Fruit fly (Drosophila melanogaster) whole organism, embryonic: Measurements from ENCODE around the gene CG8837.
A peak's percentile ranks its signal among the peaks of the same experiment; 100 is the strongest.

Experiments
- Adf1 ChIP-seq: fragments of 200-800 bp; sonication (Bioruptor generic); IDR thresholded peaks from 2 replicates; pipeline ENCODE4 v1.3.6; 2022; ENCODE audit warnings: missing biosample characterization, missing genetic modification characterization
- CG11456 ChIP-seq: fragments of 200-800 bp; sonication (Bioruptor generic); IDR thresholded peaks from 3 replicates; pipeline ENCODE4 v1.3.6; 2022; ENCODE audit warnings: missing biosample characterization, missing genetic modification characterization
- CG12219 ChIP-seq: fragments of 200-800 bp; sonication (Bioruptor generic); optimal IDR thresholded peaks from 3 replicates; lab custom pipeline; 2018; ENCODE audit warnings: missing biosample characterization, mild to moderate bottlenecking, missing genetic modification characterization
- CG12391 ChIP-seq: fragments of 200-800 bp; sonication (Bioruptor generic); optimal IDR thresholded peaks from 3 replicates; lab custom pipeline; 2018; ENCODE audit warnings: missing biosample characterization, mild to moderate bottlenecking, missing genetic modification characterization, moderate library complexity
- CG1792 ChIP-seq: fragments of 200-800 bp; sonication (Bioruptor generic); optimal IDR thresholded peaks from 2 replicates; lab custom pipeline; 2016; ENCODE audit warnings: missing biosample characterization, missing genetic modification characterization
- CG18011 ChIP-seq: fragments of 200-800 bp; sonication (Bioruptor generic); optimal IDR thresholded peaks from 2 replicates; lab custom pipeline; 2017; ENCODE audit warnings: missing biosample characterization, missing genetic modification characterization, mild to moderate bottlenecking, moderate library complexity, missing genotype
- CG2678 ChIP-seq: fragments of 200-800 bp; sonication (Bioruptor generic); optimal IDR thresholded peaks from 3 replicates; lab custom pipeline; 2019; ENCODE audit warnings: missing biosample characterization, mild to moderate bottlenecking, missing genetic modification characterization, moderate library complexity
- CG2712 ChIP-seq: fragments of 200-800 bp; optimal IDR thresholded peaks from 3 replicates; lab custom pipeline; 2019; ENCODE audit warnings: missing biosample characterization, mild to moderate bottlenecking, missing genetic modification characterization, moderate library complexity
- CG2889 ChIP-seq: fragments of 200-800 bp; sonication (Bioruptor generic); IDR thresholded peaks from 3 replicates; pipeline ENCODE4 v1.3.6; 2022; ENCODE audit warnings: missing biosample characterization, missing genetic modification characterization
- CG30403 ChIP-seq: fragments of 200-800 bp; sonication (Bioruptor generic); optimal IDR thresholded peaks from 3 replicates; lab custom pipeline; 2016; ENCODE audit warnings: missing biosample characterization, missing genetic modification characterization
- CG34376 ChIP-seq: fragments of 200-800 bp; sonication (Bioruptor generic); optimal IDR thresholded peaks from 2 replicates; lab custom pipeline; 2018; ENCODE audit warnings: missing biosample characterization, mild to moderate bottlenecking, missing genetic modification characterization
- CG3847 ChIP-seq: fragments of 200-800 bp; sonication (Bioruptor generic); IDR thresholded peaks from 2 replicates; pipeline ENCODE4 v1.3.6; 2022; ENCODE audit warnings: missing biosample characterization, missing genetic modification characterization
- CG5180 ChIP-seq: fragments of 200-800 bp; sonication (Bioruptor generic); optimal IDR thresholded peaks from 3 replicates; lab custom pipeline; 2017; ENCODE audit warnings: missing biosample characterization, missing genetic modification characterization, mild to moderate bottlenecking, moderate library complexity, missing genetic modification reagents
- CG6683 ChIP-seq: fragments of 200-800 bp; sonication (Bioruptor generic); optimal IDR thresholded peaks from 2 replicates; lab custom pipeline; 2017; ENCODE audit warnings: missing biosample characterization, mild to moderate bottlenecking, missing genetic modification characterization, missing genetic modification reagents
- CG8089 ChIP-seq: fragments of 200-800 bp; sonication (Bioruptor generic); optimal IDR thresholded peaks from 3 replicates; lab custom pipeline; 2016; ENCODE audit warnings: missing biosample characterization, missing genetic modification characterization
- CG8290 ChIP-seq, 3 experiments: fragments of 200-800 bp; sonication (Bioruptor generic); optimal IDR thresholded peaks; 2 replicates each; lab custom pipeline; 2016 to 2019; ENCODE audit warnings: missing biosample characterization in 3 of 3, missing genetic modification characterization in 3 of 3, mild to moderate bottlenecking in 2 of 3, moderate library complexity in 1 of 3
- CG8478 ChIP-seq: fragments of >200 bp; optimal IDR thresholded peaks from 2 replicates; lab custom pipeline; 2018
- CG8924 ChIP-seq: fragments of 200-800 bp; optimal IDR thresholded peaks from 3 replicates; lab custom pipeline; 2019; ENCODE audit warnings: missing biosample characterization, mild to moderate bottlenecking, missing genetic modification characterization, moderate library complexity
- CkIIα-i1 ChIP-seq: fragments of 200-800 bp; sonication (Bioruptor generic); IDR thresholded peaks from 2 replicates; pipeline ENCODE4 v1.3.6; 2022; ENCODE audit warnings: missing biosample characterization, missing genetic modification characterization
- Ets97D ChIP-seq: fragments of 200-800 bp; sonication (Bioruptor generic); optimal IDR thresholded peaks from 3 replicates; lab custom pipeline; 2016; ENCODE audit warnings: missing biosample characterization, missing genetic modification characterization
- Fer1 ChIP-seq: fragments of 200-800 bp; sonication (Bioruptor generic); optimal IDR thresholded peaks from 2 replicates; lab custom pipeline; 2017; ENCODE audit warnings: missing biosample characterization, mild to moderate bottlenecking, missing genetic modification characterization
- GATAe ChIP-seq: fragments of 200-800 bp; sonication (Bioruptor generic); conservative IDR thresholded peaks from 2 replicates; pipeline ENCODE4 v1.3.6; 2022; ENCODE audit warnings: missing biosample characterization, missing genetic modification characterization
- HLH4C ChIP-seq: fragments of 200-800 bp; sonication (Bioruptor generic); IDR thresholded peaks from 3 replicates; pipeline ENCODE4 v1.3.6; 2022; ENCODE audit warnings: missing biosample characterization, missing genetic modification characterization; ENCODE audit not compliant: partially characterized antibody
- Hey ChIP-seq: fragments of 200-800 bp; sonication (Bioruptor generic); optimal IDR thresholded peaks from 3 replicates; lab custom pipeline; 2018; ENCODE audit warnings: missing biosample characterization, mild to moderate bottlenecking, missing genetic modification characterization
- Hr39 ChIP-seq: fragments of >200 bp; optimal IDR thresholded peaks from 2 replicates; lab custom pipeline; 2017
- Hr78 ChIP-seq, 2 experiments: fragments of 200-800 bp in 1 of 2; fragments of >200 bp in 1 of 2; sonication (Bioruptor generic) in 1 of 2; optimal IDR thresholded peaks; 2 replicates each; lab custom pipeline; 2017 to 2019; ENCODE audit warnings: missing biosample characterization in 2 of 2, missing genetic modification characterization in 2 of 2, mild to moderate bottlenecking in 1 of 2, moderate library complexity in 1 of 2
- Hsf ChIP-seq: fragments of 200-800 bp; sonication (Bioruptor generic); optimal IDR thresholded peaks from 3 replicates; lab custom pipeline; 2016; ENCODE audit warnings: missing biosample characterization, missing genetic modification characterization
- Med ChIP-seq: fragments of 200-800 bp; sonication (Bioruptor generic); peaks from one replicate; lab custom pipeline; 2016; ENCODE audit warnings: missing biosample characterization, missing genetic modification characterization, mild to moderate bottlenecking, inconsistent platforms, moderate library complexity
- abd-A ChIP-seq: fragments of 200-800 bp; sonication (Bioruptor generic); optimal IDR thresholded peaks from 3 replicates; lab custom pipeline; 2019; ENCODE audit warnings: missing biosample characterization, mild to moderate bottlenecking, missing genetic modification characterization, moderate library complexity
- amos ChIP-seq: fragments of 200-800 bp; sonication (Bioruptor generic); IDR thresholded peaks from 2 replicates; pipeline ENCODE4 v1.3.6; 2022; ENCODE audit warnings: missing biosample characterization, missing genetic modification characterization; ENCODE audit not compliant: partially characterized antibody
- ash1 ChIP-seq: fragments of 200-800 bp; sonication (Bioruptor generic); optimal IDR thresholded peaks from 2 replicates; lab custom pipeline; 2018; ENCODE audit warnings: missing biosample characterization, mild to moderate bottlenecking, missing genetic modification characterization
- bowl ChIP-seq: fragments of 200-800 bp; sonication (Bioruptor generic); IDR thresholded peaks from 2 replicates; pipeline ENCODE4 v1.3.6; 2022; ENCODE audit warnings: missing biosample characterization, missing genetic modification characterization
- crol ChIP-seq: fragments of 200-800 bp; sonication (Bioruptor generic); IDR thresholded peaks from 2 replicates; pipeline ENCODE4 v1.3.6; 2022; ENCODE audit warnings: missing biosample characterization, missing genetic modification characterization
- dati ChIP-seq: fragments of 200-800 bp; sonication (Bioruptor generic); IDR thresholded peaks from 2 replicates; pipeline ENCODE4 v1.3.6; 2022; ENCODE audit warnings: missing biosample characterization, missing genetic modification characterization
- dmrt11E ChIP-seq: fragments of 200-800 bp; sonication (Bioruptor generic); optimal IDR thresholded peaks from 3 replicates; lab custom pipeline; 2018; ENCODE audit warnings: missing biosample characterization, mild to moderate bottlenecking, missing genetic modification characterization, moderate library complexity
- ems ChIP-seq: fragments of 200-800 bp; sonication (Bioruptor generic); optimal IDR thresholded peaks from 3 replicates; lab custom pipeline; 2016; ENCODE audit warnings: missing biosample characterization, missing genetic modification characterization
- exex ChIP-seq: fragments of 200-800 bp; sonication (Bioruptor generic); optimal IDR thresholded peaks from 4 replicates; lab custom pipeline; 2018; ENCODE audit warnings: missing biosample characterization, mild to moderate bottlenecking, missing genetic modification characterization, moderate library complexity
- eyg ChIP-seq: fragments of 200-800 bp; sonication (Bioruptor generic); optimal IDR thresholded peaks from 3 replicates; lab custom pipeline; 2016; ENCODE audit warnings: missing biosample characterization, missing genetic modification characterization
- fru ChIP-seq: fragments of >200 bp; optimal IDR thresholded peaks from 2 replicates; lab custom pipeline; 2017
- gro ChIP-seq: fragments of 200-800 bp; sonication (Bioruptor generic); optimal IDR thresholded peaks from 2 replicates; lab custom pipeline; 2016; ENCODE audit warnings: missing biosample characterization, missing genetic modification characterization
- ken ChIP-seq: fragments of 200-800 bp; sonication (Bioruptor generic); IDR thresholded peaks from 3 replicates; pipeline ENCODE4 v1.3.6; 2022; ENCODE audit warnings: missing biosample characterization, missing genetic modification characterization
- odd ChIP-seq: fragments of 200-800 bp; sonication (Bioruptor generic); optimal IDR thresholded peaks from 2 replicates; lab custom pipeline; 2017; ENCODE audit warnings: missing biosample characterization, mild to moderate bottlenecking, missing genetic modification characterization
- pzg ChIP-seq: fragments of 200-800 bp; sonication (Bioruptor generic); optimal IDR thresholded peaks from 3 replicates; lab custom pipeline; 2018; ENCODE audit warnings: missing biosample characterization, mild to moderate bottlenecking, missing genetic modification characterization, moderate library complexity
- rib ChIP-seq: fragments of 200-800 bp; sonication (Bioruptor generic); IDR thresholded peaks from 2 replicates; pipeline ENCODE4 v1.3.6; 2022; ENCODE audit warnings: missing biosample characterization, missing genetic modification characterization
- sqz ChIP-seq: fragments of 200-800 bp; sonication (Bioruptor generic); optimal IDR thresholded peaks from 3 replicates; lab custom pipeline; 2018; ENCODE audit warnings: missing biosample characterization, mild to moderate bottlenecking, missing genetic modification characterization
- sr ChIP-seq: fragments of 200-800 bp; sonication (Bioruptor generic); IDR thresholded peaks from 3 replicates; pipeline ENCODE4 v1.3.6; 2022; ENCODE audit warnings: missing biosample characterization, missing genetic modification characterization
- sug ChIP-seq: fragments of 200-800 bp; optimal IDR thresholded peaks from 2 replicates; lab custom pipeline; 2019; ENCODE audit warnings: missing biosample characterization, mild to moderate bottlenecking, missing genetic modification characterization, moderate library complexity
- wek ChIP-seq: fragments of 200-800 bp; sonication (Bioruptor generic); optimal IDR thresholded peaks from 3 replicates; lab custom pipeline; 2018; ENCODE audit warnings: missing biosample characterization, mild to moderate bottlenecking, missing genetic modification characterization, moderate library complexity

CG8837 gene

dm6 chr2L:3366043-3366679, 46.1 kb downstream of the CG8837 start (continued):
- no peak for TF ChIP-seq CG8924 (tag; lab: Kevin White, UChicago)
- TF ChIP-seq Med (GFP tag; lab: Kevin White, UChicago) = peak; percentile 73
- TF ChIP-seq sug = peak; percentile 96
- TF ChIP-seq dati (GFP tag; lab: Robert Waterston, UW) = no peak
- peak; percentile 98 for TF ChIP-seq exex (tag; lab: Kevin White, UChicago)
- peak in 1 of 2 experiments; percentile 69 for TF ChIP-seq Hr78 (GFP tag; optimal IDR thresholded peaks at IDR 0.05; lab: Kevin White, UChicago)
- TF ChIP-seq CG11456 (GFP tag; lab: Robert Waterston, UW) = no peak
- peak; percentile 86 for TF ChIP-seq CG34376
- no peak for TF ChIP-seq fru (lab: Kevin White, UChicago)
- TF ChIP-seq GATAe (GFP tag; lab: Robert Waterston, UW) = peak; percentile 79
- TF ChIP-seq CG8478 = no peak
- TF ChIP-seq CG18011 = no peak
- TF ChIP-seq Adf1 (GFP tag; lab: Robert Waterston, UW) = peak; percentile 21; the same call in 1 of the 2 replicates
- TF ChIP-seq CG8290 (GFP tag; optimal IDR thresholded peaks at IDR 0.05; lab: Kevin White, UChicago) = no peak
- TF ChIP-seq CG8290 (tag; optimal IDR thresholded peaks at IDR 0.05; lab: Kevin White, UChicago) = no peak
- peak; percentile 64; the same call in 1 of the 2 replicates for TF ChIP-seq rib (GFP tag; lab: Robert Waterston, UW)
- TF ChIP-seq Fer1 = peak; percentile 20

- TF ChIP-seq CG6683 (GFP tag; lab: Kevin White, UChicago) = no peak
- no peak for TF ChIP-seq wek
- no peak for TF ChIP-seq Hr39 (lab: Kevin White, UChicago)
- no peak for TF ChIP-seq ash1
- TF ChIP-seq sr (GFP tag; lab: Robert Waterston, UW) = no peak
Observed at dm6 chr2L:3368425-3368824, 48.4 kb downstream of the CG8837 start.

- TF ChIP-seq HLH4C (GFP tag; lab: Robert Waterston, UW) (no peak), ems (GFP tag; lab: Kevin White, UChicago) (no peak), pzg (GFP tag; lab: Kevin White, UChicago) (no peak), CG12219 (GFP tag; lab: Kevin White, UChicago) (no peak), CG2889 (GFP tag; lab: Robert Waterston, UW) (no peak), abd-A (tag; lab: Kevin White, UChicago) (no peak), eyg (GFP tag; lab: Kevin White, UChicago) (no peak), sqz (GFP tag; lab: Kevin White, UChicago) (no peak), bowl (GFP tag; lab: Robert Waterston, UW) (no peak), crol (peak; percentile 80), CG8089 (no peak), Hsf (GFP tag; lab: Kevin White, UChicago) (no peak), dmrt11E (tag; lab: Kevin White, UChicago) (no peak), CkIIα-i1 (GFP tag; lab: Robert Waterston, UW) (no peak), CG5180 (GFP tag; lab: Kevin White, UChicago) (peak; percentile 22), CG1792 (no peak), Ets97D (GFP tag; lab: Kevin White, UChicago) (no peak), amos (GFP tag; lab: Robert Waterston, UW) (no peak), CG30403 (GFP tag; lab: Kevin White, UChicago) (no peak), ken (GFP tag; lab: Robert Waterston, UW) (no peak), gro (no peak), CG3847 (GFP tag; lab: Robert Waterston, UW) (no peak), CG2678 (tag; lab: Kevin White, UChicago) (peak; percentile 5), CG12391 (no peak), CG2712 (tag; lab: Kevin White, UChicago) (no peak), odd (GFP tag; lab: Kevin White, UChicago) (no peak), Hey (tag; lab: Kevin White, UChicago) (peak; percentile 70)
Observed at dm6 chr2L:3369083-3369653, 49.1 kb downstream of the CG8837 start.
